Worm (Caenorhabditis elegans): Measurements from ENCODE around the gene fbxa-3.

The fbxa-3 gene

DNA sequence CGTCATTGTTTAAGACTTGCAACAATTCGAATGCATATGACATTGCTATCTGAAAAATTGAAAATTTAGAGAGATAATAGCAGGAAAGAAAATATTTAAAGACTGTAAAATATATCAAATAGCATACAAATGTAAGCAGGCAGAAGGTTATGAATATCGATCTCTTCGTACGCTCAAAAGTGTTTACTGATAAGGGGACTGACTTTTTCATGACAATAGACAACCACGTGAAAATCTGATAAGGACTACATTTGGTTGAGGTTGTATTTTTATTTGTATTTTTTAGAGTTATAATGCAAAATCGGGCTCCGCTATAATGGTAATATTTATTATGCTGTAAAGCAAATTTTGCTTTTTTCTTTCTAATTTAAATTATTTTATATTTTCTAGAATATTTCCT lies 22.2 kb upstream of the fbxa-3 start, which contains the start of the genes C52E2.5 and C52E2.4:
Gene C52E2.5 (minus strand): TSS at position 43 of the 400 bp plus-strand sequence.
Gene C52E2.4 (plus strand): TSS at position 252 of the 400 bp plus-strand sequence.
- TF ChIP-seq F49E8.2 (tag; optimal IDR thresholded peaks at IDR 0.05; ENCODE audit: borderline replicate concordance) (no peak), nhr-10 (tag; optimal IDR thresholded peaks at IDR 0.05) (no peak), lin-1 (GFP tag; IDR thresholded peaks at IDR 0.05) (no peak), pqm-1 (tag; optimal IDR thresholded peaks at IDR 0.05) (peak; percentile 87), dve-1 (tag; optimal IDR thresholded peaks at IDR 0.05; ENCODE audit: insufficient read depth) (peak; percentile 58), nhr-28 (tag; optimal IDR thresholded peaks at IDR 0.05) (peak; percentile 82), unc-62 (GFP tag; optimal IDR thresholded peaks at IDR 0.05 in 1 of 2) (no peak), unc-62 (tag; optimal IDR thresholded peaks at IDR 0.05) (no peak), daf-16 (GFP tag; optimal IDR thresholded peaks at IDR 0.05) (no peak), daf-16 (tag; optimal IDR thresholded peaks at IDR 0.05) (peak; percentile 96), ceh-28 (tag; optimal IDR thresholded peaks at IDR 0.05) (no peak), egl-43 (GFP tag; IDR thresholded peaks at IDR 0.05) (no peak), ceh-62 (tag; optimal IDR thresholded peaks at IDR 0.05) (no peak), rbr-2 (tag; optimal IDR thresholded peaks at IDR 0.05) (no peak), nhr-42 (GFP tag; IDR thresholded peaks at IDR 0.05) (no peak), nhr-77 (tag; optimal IDR thresholded peaks at IDR 0.05) (no peak), ceh-20 (GFP tag; IDR thresholded peaks at IDR 0.05) (no peak), dmd-9 (GFP tag; IDR thresholded peaks at IDR 0.05) (no peak), madf-5 (GFP tag; IDR thresholded peaks at IDR 0.05) (no peak), D1046.2 (GFP tag; IDR thresholded peaks at IDR 0.05) (no peak), zip-2 (tag; optimal IDR thresholded peaks at IDR 0.05) (no peak), egl-27 (tag; optimal IDR thresholded peaks at IDR 0.05) (no peak), lin-13 (GFP tag; optimal IDR thresholded peaks at IDR 0.05) (no peak), lir-3 (tag; optimal IDR thresholded peaks at IDR 0.05) (no peak), lin-39 (tag; optimal IDR thresholded peaks at IDR 0.05) (no peak), ceh-32 (tag; optimal IDR thresholded peaks at IDR 0.05; ENCODE audit: poor library complexity) (no peak), T26A8.4 (GFP tag; IDR thresholded peaks at IDR 0.05) (no peak), php-3 (GFP tag; IDR thresholded peaks at IDR 0.05) (0 out of 2 replicates have a peak, but pooled peaks have one; percentile 29), duxl-1 (tag; optimal IDR thresholded peaks at IDR 0.05; ENCODE audit: poor library complexity) (peak; percentile 49), cey-2 (tag; optimal IDR thresholded peaks at IDR 0.05; ENCODE audit: borderline replicate concordance, insufficient read depth) (no peak), dmd-8 (GFP tag; IDR thresholded peaks at IDR 0.05) (no peak), Y5F2A.4 (GFP tag; optimal IDR thresholded peaks at IDR 0.05) (no peak), fkh-10 (GFP tag; optimal IDR thresholded peaks at IDR 0.05) (no peak), hif-1 (tag; optimal IDR thresholded peaks at IDR 0.05) (no peak), hlh-30 (tag; optimal IDR thresholded peaks at IDR 0.05; ENCODE audit: insufficient read depth) (peak; percentile 33), ceh-44 (GFP tag; IDR thresholded peaks at IDR 0.05) (no peak), tra-1 (GFP tag; IDR thresholded peaks at IDR 0.05) (no peak), dmd-6 (GFP tag; IDR thresholded peaks at IDR 0.05) (peak; percentile 64), mdt-29 (GFP tag; IDR thresholded peaks at IDR 0.05) (no peak), mxl-3 (GFP tag; optimal IDR thresholded peaks at IDR 0.05) (no peak)

DNA sequence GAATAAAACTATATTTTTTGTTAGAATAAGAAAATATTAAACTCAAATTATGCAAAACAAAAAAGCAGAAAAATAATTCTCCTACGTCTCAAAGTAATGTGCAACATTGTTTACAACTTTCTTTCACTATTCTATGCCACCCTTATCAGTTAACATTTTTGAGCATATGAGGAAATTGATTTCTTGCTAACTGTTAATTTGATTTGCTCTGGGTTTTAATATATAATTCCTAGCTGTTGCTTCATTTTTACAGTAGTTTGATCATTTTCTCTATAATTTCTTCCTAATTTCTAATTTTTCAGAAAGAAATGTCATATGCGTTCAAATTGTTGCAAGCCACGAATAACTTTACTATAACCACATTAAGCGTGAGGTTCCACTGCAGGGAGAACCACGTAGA lies 15.5 kb upstream of the fbxa-3 start, which contains the start of gene T08E11.1:
Gene T08E11.1 (plus strand): TSS at position 301 of the 400 bp plus-strand sequence.
- no peak for TF ChIP-seq pqm-1 (tag; optimal IDR thresholded peaks at IDR 0.05)
- TF ChIP-seq nhr-42 (GFP tag; IDR thresholded peaks at IDR 0.05), result no peak
- TF ChIP-seq daf-16 (GFP tag; optimal IDR thresholded peaks at IDR 0.05), result no peak
- TF ChIP-seq daf-16 (tag; optimal IDR thresholded peaks at IDR 0.05), result peak; percentile 21

All from whole organism, L4 larva.